Worm (Caenorhabditis elegans) whole organism, L3 larva: Measurements from ENCODE around the gene tmem-231.

Source experiments
- ZK546.5 ChIP-seq: sonication (generic microtip); optimal IDR thresholded peaks from 2 replicates; lab custom pipeline; 2017; ENCODE audit warnings: missing biosample characterization, missing genetic modification characterization
- ceh-16 ChIP-seq: sonication (generic microtip); optimal IDR thresholded peaks from 2 replicates; lab custom pipeline; 2017; ENCODE audit warnings: missing biosample characterization, missing genetic modification characterization
- egl-27 ChIP-seq: sonication (generic microtip); optimal IDR thresholded peaks from 4 replicates; lab custom pipeline; 2017; ENCODE audit warnings: missing biosample characterization, missing genetic modification reagents, missing genetic modification characterization
- elt-1 ChIP-seq: fragments of 150-350 bp; optimal IDR thresholded peaks from 2 replicates; lab custom pipeline; 2014; ENCODE audit warnings: missing biosample characterization, missing genetic modification characterization
- elt-3 ChIP-seq, 3 experiments: fragments of 150-350 bp in 1 of 3; sonication (generic microtip) in 2 of 3; optimal IDR thresholded peaks; 2 replicates in 2 of 3; 4 replicates in 1 of 3; lab custom pipeline; 2014 to 2017; ENCODE audit warnings: missing biosample characterization in 3 of 3, missing genetic modification characterization in 3 of 3
- fkh-2 ChIP-seq: fragments of 150-350 bp; optimal IDR thresholded peaks from 2 replicates; lab custom pipeline; 2014; ENCODE audit warnings: missing biosample characterization, missing genetic modification reagents, missing genetic modification characterization
- fos-1 ChIP-seq: fragments of 150-350 bp; optimal IDR thresholded peaks from 2 replicates; lab custom pipeline; 2014; ENCODE audit warnings: missing biosample characterization, missing genetic modification characterization
- jun-1 ChIP-seq: fragments of 150-350 bp; optimal IDR thresholded peaks from 2 replicates; lab custom pipeline; 2014; ENCODE audit warnings: missing biosample characterization, missing genetic modification reagents, missing genetic modification characterization
- lsy-12 ChIP-seq: sonication (generic microtip); optimal IDR thresholded peaks from 2 replicates; lab custom pipeline; 2016; ENCODE audit warnings: mild to moderate bottlenecking, missing genetic modification characterization, missing compliant biosample characterization
- nhr-23 ChIP-seq: fragments of 150-350 bp; optimal IDR thresholded peaks from 2 replicates; lab custom pipeline; 2014; ENCODE audit warnings: missing biosample characterization, missing genetic modification reagents, missing genetic modification characterization
- unc-62 ChIP-seq: fragments of 150-350 bp; sonication (generic microtip); optimal IDR thresholded peaks from 4 replicates; lab custom pipeline; 2014; ENCODE audit warnings: missing biosample characterization, missing genetic modification reagents, missing genetic modification characterization

DNA sequence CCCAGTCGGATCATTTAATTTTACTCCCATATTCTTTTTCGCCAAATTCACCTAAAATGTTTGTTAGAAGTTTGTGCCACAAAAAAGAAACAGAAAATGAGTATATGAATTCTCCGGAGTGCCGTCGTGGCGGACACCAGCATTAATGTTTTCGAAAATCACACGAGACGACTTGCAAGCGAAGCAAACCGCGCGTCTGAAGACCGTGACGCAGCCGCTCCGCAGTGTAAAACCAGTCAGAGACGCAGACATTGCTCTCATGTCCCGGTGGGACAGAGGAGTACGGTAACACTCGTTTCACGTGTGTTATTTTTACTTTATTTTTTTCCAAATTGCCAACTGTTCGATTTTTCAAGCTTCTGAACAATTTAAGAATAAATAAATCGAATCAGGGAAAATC lies 6.1 kb downstream of the tmem-231 start, which contains the start of the genes T26A8.4 and pdtf-1:
- TF ChIP-seq ZK546.5 (tag; lab: Kevin White, UChicago) (no peak), lsy-12 (tag; lab: Kevin White, UChicago) (peak; percentile 92), unc-62 (peak; percentile 20), ceh-16 (tag; lab: Kevin White, UChicago) (no peak), jun-1 (tag; lab: Kevin White, UChicago) (peak; percentile 93), elt-3 (tag; optimal IDR thresholded peaks at IDR 0.05; lab: Kevin White, UChicago) (peak; percentile 1 to 86 (median 40)), egl-27 (tag; lab: Kevin White, UChicago) (peak; percentile 79), elt-1 (tag; lab: Kevin White, UChicago) (peak; percentile 39), fkh-2 (tag; lab: Kevin White, UChicago) (no peak), nhr-23 (peak; percentile 99), fos-1 (tag; lab: Kevin White, UChicago) (peak; percentile 46)
